Worm (Caenorhabditis elegans) whole organism, L4 larva: ENCODE measurements around the gene C34H4.2.
A peak's percentile ranks its signal among the peaks of the same experiment; 100 is the strongest.

Experiments used
- F10B5.3 ChIP-seq: sonication (generic microtip); optimal IDR thresholded peaks from 2 replicates; lab custom pipeline; 2016; ENCODE audit warnings: mild to moderate bottlenecking, missing genetic modification characterization, missing compliant biosample characterization
- F26F4.8 ChIP-seq: fragments of 200-800 bp; sonication (Bioruptor generic); conservative IDR thresholded peaks from 2 replicates; pipeline ENCODE4 v1.3.6; 2022; ENCODE audit warnings: missing genetic modification characterization, missing compliant biosample characterization
- R02D3.7 ChIP-seq: fragments of 150-350 bp; sonication (generic microtip); optimal IDR thresholded peaks from 3 replicates; lab custom pipeline; 2014; ENCODE audit warnings: missing biosample characterization, missing genetic modification characterization
- Y48G9A.11 ChIP-seq: fragments of 200-800 bp; sonication (Bioruptor generic); IDR thresholded peaks from 2 replicates; pipeline ENCODE4 v1.3.6; 2022; ENCODE audit warnings: missing genetic modification reagents, missing genetic modification characterization, missing compliant biosample characterization
- Y5F2A.4 ChIP-seq: fragments of 200-800 bp; sonication (Bioruptor generic); optimal IDR thresholded peaks from 2 replicates; lab custom pipeline; 2018; ENCODE audit warnings: mild to moderate bottlenecking, missing genetic modification characterization, missing compliant biosample characterization
- ZK337.2 ChIP-seq: fragments of 200-800 bp; sonication (Bioruptor generic); IDR thresholded peaks from 2 replicates; pipeline ENCODE4 v1.3.6; 2022; ENCODE audit warnings: missing genetic modification reagents, missing genetic modification characterization, missing compliant biosample characterization
- aha-1 ChIP-seq: fragments of 150-350 bp; peaks from one replicate; lab custom pipeline; 2014; ENCODE audit warnings: missing biosample characterization, missing genetic modification characterization
- ama-1 ChIP-seq: fragments of 150-350 bp; optimal IDR thresholded peaks from 2 replicates; lab custom pipeline; 2014; ENCODE audit warnings: inconsistent platforms, mixed read lengths
- attf-4 ChIP-seq: sonication (generic microtip); optimal IDR thresholded peaks from 3 replicates; lab custom pipeline; 2017; ENCODE audit warnings: missing biosample characterization, missing genetic modification characterization
- ceh-28 ChIP-seq: fragments of 150-350 bp; optimal IDR thresholded peaks from 2 replicates; lab custom pipeline; 2014; ENCODE audit warnings: missing biosample characterization, missing genetic modification reagents, missing genetic modification characterization
- ceh-44 ChIP-seq: fragments of 200-800 bp; sonication (Bioruptor generic); IDR thresholded peaks from 2 replicates; pipeline ENCODE4 v1.3.6; 2022; ENCODE audit warnings: missing genetic modification reagents, missing genetic modification characterization, missing compliant biosample characterization
- ctbp-1 ChIP-seq: fragments of 200-800 bp; sonication (Bioruptor generic); IDR thresholded peaks from 2 replicates; pipeline ENCODE4 v1.3.6; 2022; ENCODE audit warnings: missing genetic modification reagents, missing genetic modification characterization, missing compliant biosample characterization
- daf-16 ChIP-seq, 3 experiments: sonication (generic microtip); optimal IDR thresholded peaks; 2 replicates each; lab custom pipeline; 2016 to 2017; ENCODE audit warnings: missing genetic modification characterization in 3 of 3, missing genetic modification reagents in 3 of 3, mild to moderate bottlenecking in 2 of 3, missing compliant biosample characterization in 2 of 3, missing biosample characterization in 1 of 3, moderate library complexity in 1 of 3
- daf-8 ChIP-seq: fragments of 200-800 bp; sonication (Bioruptor generic); IDR thresholded peaks from 2 replicates; pipeline ENCODE4 v1.3.6; 2022; ENCODE audit warnings: missing genetic modification characterization, missing compliant biosample characterization
- dmd-6 ChIP-seq: fragments of 200-800 bp; sonication (Bioruptor generic); IDR thresholded peaks from 2 replicates; pipeline ENCODE4 v1.3.6; 2022; ENCODE audit warnings: missing genetic modification reagents, missing genetic modification characterization, missing compliant biosample characterization
- dpl-1 ChIP-seq: fragments of 150-350 bp; optimal IDR thresholded peaks from 2 replicates; lab custom pipeline; 2014; ENCODE audit warnings: missing biosample characterization, missing genetic modification reagents, missing genetic modification characterization
- lim-7 ChIP-seq: fragments of 200-800 bp; sonication (Bioruptor generic); IDR thresholded peaks from 2 replicates; pipeline ENCODE4 v1.3.6; 2022; ENCODE audit warnings: missing genetic modification characterization, missing compliant biosample characterization
- lin-1 ChIP-seq: fragments of 200-800 bp; sonication (Bioruptor generic); IDR thresholded peaks from 2 replicates; pipeline ENCODE4 v1.3.6; 2022; ENCODE audit warnings: missing genetic modification reagents, missing genetic modification characterization, missing compliant biosample characterization
- lin-29 ChIP-seq: fragments of 200-800 bp; sonication (Bioruptor generic); IDR thresholded peaks from 2 replicates; pipeline ENCODE4 v1.3.6; 2022; ENCODE audit warnings: missing genetic modification reagents, missing genetic modification characterization, missing compliant biosample characterization
- lir-3 ChIP-seq: sonication (generic microtip); optimal IDR thresholded peaks from 2 replicates; lab custom pipeline; 2016; ENCODE audit warnings: mild to moderate bottlenecking, missing genetic modification characterization, missing compliant biosample characterization
- madf-9 ChIP-seq: fragments of 200-800 bp; sonication (Bioruptor generic); conservative IDR thresholded peaks from 2 replicates; pipeline ENCODE4 v1.3.6; 2022; ENCODE audit warnings: missing genetic modification reagents, missing genetic modification characterization, missing compliant biosample characterization
- mdl-1 ChIP-seq, 2 experiments: fragments of 150-350 bp in 1 of 2; sonication (generic microtip) in 1 of 2; optimal IDR thresholded peaks; 2 replicates each; lab custom pipeline; 2014 to 2017; ENCODE audit warnings: missing biosample characterization in 2 of 2, missing genetic modification characterization in 2 of 2
- mdt-29 ChIP-seq: fragments of 200-800 bp; sonication (Bioruptor generic); IDR thresholded peaks from 2 replicates; pipeline ENCODE4 v1.3.6; 2022; ENCODE audit warnings: missing genetic modification reagents, missing genetic modification characterization, missing compliant biosample characterization
- mxl-3 ChIP-seq: fragments of 200-800 bp; sonication (Bioruptor generic); optimal IDR thresholded peaks from 2 replicates; lab custom pipeline; 2018; ENCODE audit warnings: mild to moderate bottlenecking, missing genetic modification characterization, missing compliant biosample characterization
- nhr-102 ChIP-seq: sonication (generic microtip); optimal IDR thresholded peaks from 2 replicates; lab custom pipeline; 2016; ENCODE audit warnings: mild to moderate bottlenecking, missing genetic modification characterization, moderate library complexity, missing compliant biosample characterization
- nhr-42 ChIP-seq: fragments of 200-800 bp; sonication (Bioruptor generic); IDR thresholded peaks from 2 replicates; pipeline ENCODE4 v1.3.6; 2022; ENCODE audit warnings: missing genetic modification characterization, missing compliant biosample characterization
- nhr-6 ChIP-seq: fragments of 150-350 bp; optimal IDR thresholded peaks from 2 replicates; lab custom pipeline; 2014; ENCODE audit warnings: missing biosample characterization, missing genetic modification characterization
- nhr-77 ChIP-seq: fragments of 150-350 bp; optimal IDR thresholded peaks from 2 replicates; lab custom pipeline; 2014; ENCODE audit warnings: missing biosample characterization, missing genetic modification characterization
- pha-4 ChIP-seq, 2 experiments: fragments of 150-350 bp in 1 of 2; fragments of 200-800 bp in 1 of 2; sonication (Bioruptor generic) in 1 of 2; IDR thresholded peaks in 1 of 2; optimal IDR thresholded peaks in 1 of 2; 2 replicates each; pipeline versions ENCODE4 v1.3.6 to Lab custom; 2014 to 2022; ENCODE audit warnings: missing genetic modification characterization in 2 of 2, missing genetic modification reagents in 2 of 2, missing biosample characterization in 1 of 2, missing compliant biosample characterization in 1 of 2
- php-3 ChIP-seq: fragments of 200-800 bp; sonication (Bioruptor generic); IDR thresholded peaks from 2 replicates; pipeline ENCODE4 v1.3.6; 2022; ENCODE audit warnings: missing genetic modification reagents, missing genetic modification characterization, missing compliant biosample characterization
- sdz-12 ChIP-seq: fragments of 200-800 bp; sonication (Bioruptor generic); optimal IDR thresholded peaks from 2 replicates; lab custom pipeline; 2018; ENCODE audit warnings: mild to moderate bottlenecking, missing genetic modification characterization, missing compliant biosample characterization
- set-16 ChIP-seq: fragments of 200-800 bp; sonication (Bioruptor generic); IDR thresholded peaks from 2 replicates; pipeline ENCODE4 v1.3.6; 2022; ENCODE audit warnings: missing genetic modification reagents, missing genetic modification characterization, missing compliant biosample characterization
- skn-1 ChIP-seq: fragments of 150-350 bp; optimal IDR thresholded peaks from 2 replicates; lab custom pipeline; 2014; ENCODE audit warnings: missing biosample characterization, missing genetic modification characterization
- snpc-1.2 ChIP-seq: fragments of 200-800 bp; sonication (Bioruptor generic); IDR thresholded peaks from 2 replicates; pipeline ENCODE4 v1.3.6; 2022; ENCODE audit warnings: missing genetic modification reagents, missing genetic modification characterization, missing compliant biosample characterization
- spr-1 ChIP-seq: sonication (generic microtip); optimal IDR thresholded peaks from 2 replicates; lab custom pipeline; 2016; ENCODE audit warnings: mild to moderate bottlenecking, missing genetic modification characterization, missing compliant biosample characterization
- spr-3 ChIP-seq: fragments of 200-800 bp; sonication (Bioruptor generic); optimal IDR thresholded peaks from 2 replicates; lab custom pipeline; 2018; ENCODE audit warnings: mild to moderate bottlenecking, missing genetic modification characterization, missing compliant biosample characterization
- unc-39 ChIP-seq: sonication (generic microtip); optimal IDR thresholded peaks from 2 replicates; lab custom pipeline; 2017; ENCODE audit warnings: missing biosample characterization, missing genetic modification characterization
- unc-62 ChIP-seq, 3 experiments: fragments of 150-350 bp in 1 of 3; sonication (generic microtip); optimal IDR thresholded peaks in 2 of 3; peaks in 1 of 3; 1 replicate in 1 of 3; 2 replicates in 2 of 3; lab custom pipeline; 2014 to 2017; ENCODE audit warnings: missing biosample characterization in 3 of 3, missing genetic modification characterization in 3 of 3, missing genetic modification reagents in 3 of 3, missing genotype in 1 of 3
- zag-1 ChIP-seq: fragments of 150-350 bp; optimal IDR thresholded peaks from 2 replicates; lab custom pipeline; 2014; ENCODE audit warnings: missing biosample characterization, missing genetic modification characterization
- zfp-3 ChIP-seq: fragments of 200-800 bp; sonication (Bioruptor generic); conservative IDR thresholded peaks from 2 replicates; pipeline ENCODE4 v1.3.6; 2022; ENCODE audit warnings: missing genetic modification reagents, missing genetic modification characterization, missing compliant biosample characterization

The C34H4.2 gene

DNA sequence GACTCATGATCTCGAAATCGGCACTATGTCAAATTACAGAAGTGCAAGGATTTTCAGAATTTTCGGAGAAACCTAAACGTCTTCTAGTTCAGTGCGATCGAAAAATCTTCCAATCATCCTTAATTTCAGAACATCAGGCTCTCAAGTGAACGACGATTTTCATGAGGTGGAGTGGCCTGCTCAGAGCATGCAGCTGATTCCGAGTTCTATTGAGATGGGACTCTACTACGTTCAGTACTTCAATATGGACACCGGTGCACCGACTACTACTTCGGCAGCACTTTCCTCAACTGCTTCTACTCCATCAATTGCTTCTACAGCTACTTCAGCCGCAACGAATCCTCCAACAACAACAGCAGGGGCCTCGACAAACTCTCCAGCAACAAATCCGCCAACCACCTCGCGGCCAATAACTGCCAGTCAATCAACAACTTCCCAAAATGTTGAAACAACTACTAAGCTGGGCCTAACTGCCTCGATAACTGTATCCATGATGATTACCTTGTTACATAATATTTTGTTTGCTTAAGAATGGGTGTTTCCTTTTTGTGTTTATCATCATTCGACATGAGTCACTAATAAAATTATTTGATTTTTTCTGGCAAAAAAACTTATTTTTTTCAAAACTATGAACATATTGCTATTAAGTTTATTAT, 10.1 kb downstream of the C34H4.2 start, which contains the start of gene Y41D4B.15:
Gene Y41D4B.15 (plus strand): TSS at position 606 of the 656 bp plus-strand sequence.
- TF ChIP-seq unc-62 (GFP tag; optimal IDR thresholded peaks at IDR 0.05 in 1 of 2; lab: Kevin White, UChicago): peak in 1 of 2 experiments; percentile 91
- TF ChIP-seq unc-62 (tag; optimal IDR thresholded peaks at IDR 0.05; lab: Kevin White, UChicago): no peak
- no peak for TF ChIP-seq nhr-6 (tag; lab: Kevin White, UChicago)
- no peak for TF ChIP-seq daf-16 (GFP tag; optimal IDR thresholded peaks at IDR 0.05; lab: Kevin White, UChicago)
- TF ChIP-seq daf-16 (tag; optimal IDR thresholded peaks at IDR 0.05; lab: Kevin White, UChicago): peak; percentile 34

DNA sequence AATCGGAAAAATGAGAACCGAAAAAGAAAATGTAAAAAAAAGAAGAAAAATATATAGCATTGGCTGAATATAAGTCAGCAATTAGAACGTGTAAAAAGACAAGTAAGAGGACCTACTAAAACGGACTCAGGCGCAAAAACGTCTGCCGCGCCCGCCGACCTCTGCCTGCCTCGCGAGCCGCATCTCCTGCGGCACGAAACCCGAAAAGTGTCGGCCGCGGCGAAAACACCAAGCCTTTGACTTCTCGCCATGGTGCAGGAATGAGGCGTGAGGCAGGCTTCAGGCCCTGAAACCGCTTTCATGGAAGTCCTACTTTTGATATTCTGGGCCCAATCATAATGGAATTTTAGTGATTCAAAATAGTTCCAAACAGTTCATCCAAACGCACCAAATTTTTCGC, 12.2 kb downstream of the C34H4.2 start:
- TF ChIP-seq lir-3 (tag; lab: Kevin White, UChicago): no peak
- no peak for TF ChIP-seq ceh-28
- peak; percentile 90 for TF ChIP-seq set-16 (GFP tag; lab: Robert Waterston, UW)
- no peak for TF ChIP-seq php-3 (GFP tag; lab: Robert Waterston, UW)

DNA sequence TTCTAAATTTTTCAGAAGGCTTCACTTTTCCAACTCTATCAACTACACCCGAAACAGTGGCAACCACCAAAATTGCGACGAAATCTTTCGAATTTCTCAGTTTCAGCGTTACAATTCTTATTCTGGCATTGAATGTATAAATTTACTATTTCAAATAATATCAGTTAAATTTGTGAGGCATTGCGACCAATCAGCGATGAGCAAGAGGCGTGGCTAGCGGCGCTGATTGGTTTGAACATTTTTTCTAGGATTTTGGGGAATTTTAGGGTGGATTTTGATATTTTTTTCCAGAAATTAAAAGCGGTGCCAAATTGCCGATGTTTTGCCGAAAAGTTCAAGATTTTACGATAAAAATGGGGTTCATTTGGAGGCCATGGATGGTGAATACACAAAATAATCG, 14.0 kb downstream of the C34H4.2 start:
- TF ChIP-seq daf-8 (GFP tag; lab: Robert Waterston, UW) (no peak), lin-1 (no peak), aha-1 (peak; percentile 83), lim-7 (no peak), madf-9 (GFP tag; lab: Robert Waterston, UW) (no peak), skn-1 (tag; lab: Kevin White, UChicago) (no peak), mxl-3 (no peak), nhr-42 (GFP tag; lab: Robert Waterston, UW) (no peak), spr-1 (no peak), snpc-1.2 (no peak), F26F4.8 (GFP tag; lab: Robert Waterston, UW) (no peak), zfp-3 (GFP tag; lab: Robert Waterston, UW) (no peak), Y48G9A.11 (GFP tag; lab: Robert Waterston, UW) (0 out of 2 replicates have a peak, but pooled peaks have one; percentile 6)
- TF ChIP-seq, all 104 proteins: peak for 2

- TF ChIP-seq dmd-6 (GFP tag; lab: Robert Waterston, UW) (no peak), aha-1 (peak; percentile 0)
Measured at ce11 chrIV:1576731-1577130, 23.2 kb downstream of the C34H4.2 start, which contains the start of gene Y41D4B.14. Gene Y41D4B.14, plus strand, starts transcription at chrIV:1577031.

DNA sequence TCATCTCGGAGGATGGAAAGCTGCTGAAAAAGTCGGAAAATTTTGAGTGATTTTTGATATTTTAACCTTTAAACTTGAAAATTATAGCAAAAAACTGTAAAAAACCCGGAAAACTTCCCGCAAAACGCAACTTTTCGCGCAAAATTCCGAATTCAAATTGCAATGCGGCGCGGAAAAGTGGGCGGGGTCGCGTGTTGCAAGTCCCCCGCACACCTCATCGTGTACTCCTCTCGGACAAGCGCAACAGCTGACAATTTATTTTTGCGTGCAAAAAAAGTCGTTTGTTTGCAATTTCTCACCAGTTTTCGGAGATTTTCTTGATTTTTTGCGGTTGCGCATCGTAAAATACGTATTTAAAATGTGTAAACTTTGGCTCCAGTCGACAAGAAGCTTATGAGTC, 42.2 kb downstream of the C34H4.2 start, which contains the start of gene npp-8:
Gene npp-8 (minus strand): TSS at position 23 of the 400 bp plus-strand sequence.
- TF ChIP-seq Y5F2A.4 (GFP tag; lab: Kevin White, UChicago) (no peak), nhr-77 (tag; lab: Kevin White, UChicago) (peak; percentile 81), ceh-28 (no peak), mdt-29 (peak; percentile 27; the same call in 1 of the 2 replicates), dpl-1 (GFP tag; lab: Kevin White, UChicago) (peak; percentile 89), nhr-102 (tag; lab: Kevin White, UChicago) (peak; percentile 88), mdl-1 (tag; optimal IDR thresholded peaks at IDR 0.05; lab: Kevin White, UChicago) (peak in 1 of 2 experiments; percentile 33), ceh-44 (GFP tag; lab: Robert Waterston, UW) (0 out of 2 replicates have a peak, but pooled peaks have one; percentile 22), attf-4 (no peak), snpc-1.2 (peak; percentile 57; the same call in 1 of the 2 replicates), pha-4 (GFP tag; IDR thresholded peaks at IDR 0.05; lab: Robert Waterston, UW) (peak; percentile 86), pha-4 (tag; optimal IDR thresholded peaks at IDR 0.05; lab: Kevin White, UChicago) (no peak), ama-1 (lab: Kevin White, UChicago) (peak; percentile 62), ctbp-1 (GFP tag; lab: Robert Waterston, UW) (peak; percentile 74; the same call in 1 of the 2 replicates), F10B5.3 (tag; lab: Kevin White, UChicago) (peak; percentile 33), lir-3 (tag; lab: Kevin White, UChicago) (no peak), ZK337.2 (GFP tag; lab: Robert Waterston, UW) (0 out of 2 replicates have a peak, but pooled peaks have one; percentile 32), lin-29 (GFP tag; lab: Robert Waterston, UW) (0 out of 2 replicates have a peak, but pooled peaks have one; percentile 58), set-16 (GFP tag; lab: Robert Waterston, UW) (0 out of 2 replicates have a peak, but pooled peaks have one; percentile 26), spr-3 (GFP tag; lab: Kevin White, UChicago) (peak; percentile 86), madf-9 (GFP tag; lab: Robert Waterston, UW) (peak; percentile 78), zag-1 (no peak), unc-39 (no peak), Y48G9A.11 (GFP tag; lab: Robert Waterston, UW) (peak; percentile 27; the same call in 1 of the 2 replicates), sdz-12 (GFP tag; lab: Kevin White, UChicago) (no peak), R02D3.7 (tag; lab: Kevin White, UChicago) (no peak)
